Fruit fly (Drosophila melanogaster) whole organism, adult: ENCODE data around the gene CG31131.

Experiments
- CG11617 ChIP-seq: fragments of 200-800 bp; sonication (Bioruptor generic); optimal IDR thresholded peaks from 2 replicates; lab custom pipeline; 2017; ENCODE audit warnings: mild to moderate bottlenecking, missing biosample characterization, missing genetic modification reagents, missing genetic modification characterization
- CG12768 ChIP-seq: fragments of 200-800 bp; sonication (Bioruptor generic); optimal IDR thresholded peaks from 2 replicates; lab custom pipeline; 2017; ENCODE audit warnings: missing biosample characterization, missing genetic modification characterization, mild to moderate bottlenecking, moderate library complexity, missing genetic modification reagents
- CG14711 ChIP-seq: fragments of 200-800 bp; sonication (Bioruptor generic); optimal IDR thresholded peaks from 2 replicates; lab custom pipeline; 2018; ENCODE audit warnings: missing biosample characterization, mild to moderate bottlenecking, missing genetic modification characterization, moderate library complexity
- CG1620 ChIP-seq: fragments of 200-800 bp; sonication (Bioruptor generic); optimal IDR thresholded peaks from 2 replicates; lab custom pipeline; 2016; ENCODE audit warnings: missing biosample characterization, missing genetic modification characterization
- CG33017 ChIP-seq: fragments of 200-800 bp; sonication (Bioruptor generic); optimal IDR thresholded peaks from 2 replicates; lab custom pipeline; 2018; ENCODE audit warnings: missing biosample characterization, mild to moderate bottlenecking, missing genetic modification characterization, moderate library complexity
- CG5204 ChIP-seq: fragments of 200-800 bp; sonication (Bioruptor generic); optimal IDR thresholded peaks from 2 replicates; lab custom pipeline; 2016; ENCODE audit warnings: missing biosample characterization, missing genetic modification characterization
- CG7045 ChIP-seq: fragments of 200-800 bp; sonication (Bioruptor generic); optimal IDR thresholded peaks from 2 replicates; lab custom pipeline; 2017; ENCODE audit warnings: missing biosample characterization, mild to moderate bottlenecking, missing genetic modification characterization
- CG7101 ChIP-seq: fragments of 200-800 bp; sonication (Bioruptor generic); optimal IDR thresholded peaks from 2 replicates; lab custom pipeline; 2018; ENCODE audit warnings: missing biosample characterization, mild to moderate bottlenecking, missing genetic modification characterization, moderate library complexity
- Clk ChIP-seq: fragments of 200-800 bp; sonication (Bioruptor generic); optimal IDR thresholded peaks from 2 replicates; lab custom pipeline; 2017; ENCODE audit warnings: missing biosample characterization, missing genetic modification characterization
- Crg-1 ChIP-seq: fragments of 200-800 bp; sonication (Bioruptor generic); optimal IDR thresholded peaks from 2 replicates; lab custom pipeline; 2016; ENCODE audit warnings: missing biosample characterization, missing genetic modification characterization
- Hr96 ChIP-seq: fragments of 200-800 bp; sonication (Bioruptor generic); optimal IDR thresholded peaks from 2 replicates; lab custom pipeline; 2016; ENCODE audit warnings: missing biosample characterization, missing genetic modification characterization
- Mnt ChIP-seq: fragments of 200-800 bp; sonication (Bioruptor generic); optimal IDR thresholded peaks from 2 replicates; lab custom pipeline; 2016; ENCODE audit warnings: missing biosample characterization, mild to moderate bottlenecking, missing genetic modification characterization
- bab1 ChIP-seq: fragments of 200-800 bp; sonication (Bioruptor generic); optimal IDR thresholded peaks from 3 replicates; lab custom pipeline; 2019; ENCODE audit warnings: missing biosample characterization, mild to moderate bottlenecking, missing genetic modification characterization, moderate library complexity
- cic ChIP-seq: fragments of 200-800 bp; sonication (Bioruptor generic); optimal IDR thresholded peaks from 2 replicates; lab custom pipeline; 2017; ENCODE audit warnings: missing biosample characterization, mild to moderate bottlenecking, missing genetic modification characterization, moderate library complexity
- cnc ChIP-seq, 2 experiments: fragments of >200 bp; optimal IDR thresholded peaks; 2 replicates each; lab custom pipeline; 2017
- kay ChIP-seq: fragments of 200-800 bp; sonication (Bioruptor generic); peaks from one replicate; lab custom pipeline; 2016; ENCODE audit warnings: missing biosample characterization, missing genetic modification characterization, borderline replicate concordance
- ovo ChIP-seq: fragments of 200-800 bp; sonication (Bioruptor generic); optimal IDR thresholded peaks from 2 replicates; lab custom pipeline; 2016; ENCODE audit warnings: missing biosample characterization, missing genetic modification characterization
- pad ChIP-seq: fragments of 200-800 bp; sonication (Bioruptor generic); optimal IDR thresholded peaks from 3 replicates; lab custom pipeline; 2017; ENCODE audit warnings: missing biosample characterization, missing genetic modification characterization, mild to moderate bottlenecking, moderate library complexity, missing genetic modification reagents
- tj ChIP-seq: fragments of 200-800 bp; sonication (Bioruptor generic); optimal IDR thresholded peaks from 3 replicates; lab custom pipeline; 2017; ENCODE audit warnings: missing biosample characterization, mild to moderate bottlenecking, missing genetic modification characterization, moderate library complexity
- toe ChIP-seq: fragments of 200-800 bp; sonication (Bioruptor generic); optimal IDR thresholded peaks from 2 replicates; lab custom pipeline; 2016; ENCODE audit warnings: missing biosample characterization, missing genetic modification characterization

Gene CG31131

DNA sequence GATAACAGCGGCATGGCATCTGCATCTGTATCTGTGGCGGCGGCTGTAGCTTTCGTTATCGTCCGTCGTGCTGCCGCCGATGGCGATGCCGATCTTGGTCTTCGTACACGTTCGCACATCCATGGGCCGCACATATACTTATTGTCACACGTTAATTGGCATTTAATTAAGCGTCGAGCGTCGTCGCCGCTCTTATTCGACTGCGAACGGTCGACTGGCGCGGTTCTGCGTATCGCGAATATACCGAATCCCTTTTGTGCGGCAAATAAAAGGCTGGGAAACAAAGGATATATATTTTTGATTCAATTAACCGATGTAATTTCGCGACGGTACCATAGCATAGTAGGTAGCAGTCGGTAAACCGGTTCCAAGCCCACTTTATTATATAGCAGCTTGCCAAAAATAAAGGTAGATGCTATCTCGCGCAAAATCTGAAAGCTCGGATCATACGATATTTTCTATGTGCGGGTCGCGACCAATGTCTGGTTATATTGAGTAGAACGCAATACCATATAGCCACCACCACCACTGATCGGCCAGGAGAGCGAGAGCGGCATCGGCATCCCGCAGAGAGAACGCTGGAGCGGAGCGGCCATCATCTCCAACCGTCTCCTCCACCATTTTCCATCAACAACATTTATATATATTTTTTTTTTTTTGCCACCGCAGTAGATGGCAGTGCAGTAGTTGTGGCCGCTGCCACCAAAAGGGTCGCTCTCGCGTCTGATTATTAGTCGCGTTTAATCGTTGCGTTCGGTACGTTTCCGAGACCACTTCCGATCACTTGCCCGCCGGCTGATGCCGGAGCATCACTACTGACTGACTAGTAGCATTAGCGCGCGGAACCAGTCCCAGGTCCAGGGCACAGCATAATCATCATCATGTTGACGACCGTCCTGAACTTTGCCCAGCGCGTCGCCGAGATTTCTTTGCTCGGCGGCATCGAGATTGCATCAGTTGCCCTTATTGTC, 37.7 kb downstream of the CG31131 start, which contains the start of gene mino:
TSS of gene mino (plus strand) at position 192 of the 971 bp plus-strand sequence.
- TF ChIP-seq CG7045 (GFP tag; lab: Kevin White, UChicago), result peak; percentile 14
- TF ChIP-seq CG5204 (GFP tag; lab: Kevin White, UChicago), result peak; percentile 48
- TF ChIP-seq Mnt (GFP tag; lab: Kevin White, UChicago), result peak; percentile 75
- peak; percentile 87 for TF ChIP-seq kay (GFP tag; lab: Kevin White, UChicago)
- no peak for TF ChIP-seq CG7101 (tag; lab: Kevin White, UChicago)
- peak; percentile 61 for TF ChIP-seq CG11617
- peak; percentile 11 for TF ChIP-seq Hr96 (GFP tag; lab: Kevin White, UChicago)
- TF ChIP-seq pad, result peak; percentile 23
- no peak for TF ChIP-seq cnc (optimal IDR thresholded peaks at IDR 0.05; lab: Kevin White, UChicago)
- peak; percentile 76 for TF ChIP-seq toe (GFP tag; lab: Kevin White, UChicago)
- peak; percentile 43 for TF ChIP-seq Clk (GFP tag; lab: Kevin White, UChicago)
- peak; percentile 33 for TF ChIP-seq CG14711 (tag; lab: Kevin White, UChicago)
- TF ChIP-seq bab1 (GFP tag; lab: Kevin White, UChicago), result peak; percentile 45
- TF ChIP-seq CG33017 (tag; lab: Kevin White, UChicago), result no peak
- peak; percentile 73 for TF ChIP-seq cic (GFP tag; lab: Kevin White, UChicago)
- TF ChIP-seq Crg-1 (GFP tag; lab: Kevin White, UChicago), result peak; percentile 40
- TF ChIP-seq ovo (GFP tag; lab: Kevin White, UChicago), result no peak
- peak; percentile 45 for TF ChIP-seq CG12768 (GFP tag; lab: Kevin White, UChicago)
- TF ChIP-seq tj, result peak; percentile 16
- TF ChIP-seq CG1620, result no peak

DNA sequence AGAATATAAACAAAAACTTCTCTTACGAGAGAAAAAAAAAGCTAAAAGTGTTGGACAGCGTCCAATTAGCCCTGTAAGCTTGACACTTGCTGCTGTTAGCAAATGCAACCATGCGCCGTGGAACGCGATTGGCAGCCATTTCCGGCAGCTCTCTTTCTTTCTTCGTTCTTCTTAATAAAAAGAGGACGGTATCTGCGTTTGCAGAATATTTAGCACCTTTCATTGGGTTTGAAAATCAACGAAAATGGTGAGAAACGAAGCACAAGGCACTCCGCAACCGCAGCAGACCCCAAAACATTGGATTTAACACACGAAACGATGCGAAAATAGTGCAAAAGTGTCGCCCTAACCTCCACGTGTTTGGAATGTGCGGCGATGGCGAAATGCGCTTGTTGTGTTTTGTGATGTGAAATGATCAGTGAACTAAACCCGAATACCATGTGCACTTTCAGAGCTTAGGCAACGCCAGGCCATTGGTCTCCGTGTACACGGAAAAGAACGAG, 40.3 kb downstream of the CG31131 start, which contains the start of gene RpL4:
TSS of gene RpL4 (plus strand) at position 149 of the 503 bp plus-strand sequence.
- peak; percentile 84 for TF ChIP-seq CG5204 (GFP tag; lab: Kevin White, UChicago)
- peak; percentile 72 for TF ChIP-seq cic (GFP tag; lab: Kevin White, UChicago)
- TF ChIP-seq pad, result peak; percentile 75
- TF ChIP-seq CG14711 (tag; lab: Kevin White, UChicago), result peak; percentile 59
- TF ChIP-seq Clk (GFP tag; lab: Kevin White, UChicago), result peak; percentile 46
- TF ChIP-seq ovo (GFP tag; lab: Kevin White, UChicago), result peak; percentile 83
- peak; percentile 84 for TF ChIP-seq CG33017 (tag; lab: Kevin White, UChicago)
- TF ChIP-seq kay (GFP tag; lab: Kevin White, UChicago), result no peak
- TF ChIP-seq CG7045 (GFP tag; lab: Kevin White, UChicago), result peak; percentile 89
- peak; percentile 92 for TF ChIP-seq Crg-1 (GFP tag; lab: Kevin White, UChicago)
- TF ChIP-seq Mnt (GFP tag; lab: Kevin White, UChicago), result peak; percentile 93
- TF ChIP-seq toe (GFP tag; lab: Kevin White, UChicago), result peak; percentile 82
- peak; percentile 64 for TF ChIP-seq bab1 (GFP tag; lab: Kevin White, UChicago)
- peak; percentile 80 for TF ChIP-seq tj
- no peak for TF ChIP-seq cnc (optimal IDR thresholded peaks at IDR 0.05; lab: Kevin White, UChicago)
- TF ChIP-seq CG1620, result peak; percentile 91
- TF ChIP-seq CG12768 (GFP tag; lab: Kevin White, UChicago), result peak; percentile 85
- peak; percentile 91 for TF ChIP-seq Hr96 (GFP tag; lab: Kevin White, UChicago)
- peak; percentile 95 for TF ChIP-seq CG11617
- TF ChIP-seq CG7101 (tag; lab: Kevin White, UChicago), result peak; percentile 92

DNA sequence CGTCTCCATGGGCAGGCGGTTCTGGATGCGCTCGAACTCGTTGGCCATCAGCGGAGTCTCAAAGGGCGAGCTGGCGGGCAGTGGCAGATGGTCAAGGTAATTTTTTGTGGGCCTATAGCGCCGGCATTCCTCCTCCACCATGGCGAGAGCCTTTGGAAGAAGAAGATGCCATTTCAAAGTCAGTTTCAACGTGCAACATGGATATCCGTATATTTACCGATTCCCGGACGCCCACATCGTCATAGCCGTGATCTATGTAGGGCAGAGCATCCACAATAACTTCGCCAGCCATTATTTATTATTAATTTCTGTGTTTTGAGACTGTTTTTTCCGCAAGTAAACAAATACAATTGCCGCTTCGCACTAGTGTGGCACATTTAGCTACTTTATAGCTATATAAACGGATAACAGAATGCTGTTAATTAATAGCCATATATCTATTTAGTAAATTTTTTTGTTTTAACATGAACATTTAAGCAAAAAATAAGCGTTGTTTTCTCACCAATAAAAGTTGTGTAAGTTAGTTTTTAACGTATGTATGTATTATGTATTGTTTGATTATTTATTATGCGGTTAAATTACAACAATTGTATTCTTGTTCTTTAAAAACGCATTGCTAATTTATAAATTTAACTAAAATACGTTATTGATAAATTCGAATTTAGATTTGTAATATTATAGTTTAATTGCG, 40.9 kb downstream of the CG31131 start, which contains the start of gene BCAS2:
TSS of gene BCAS2 (minus strand) at position 375 of the 691 bp plus-strand sequence.
- TF ChIP-seq Crg-1 (GFP tag; lab: Kevin White, UChicago) (no peak), pad (no peak), CG7101 (tag; lab: Kevin White, UChicago) (no peak), cnc (optimal IDR thresholded peaks at IDR 0.05; lab: Kevin White, UChicago) (no peak), ovo (GFP tag; lab: Kevin White, UChicago) (no peak), tj (no peak), CG12768 (GFP tag; lab: Kevin White, UChicago) (no peak), CG33017 (tag; lab: Kevin White, UChicago) (no peak), Hr96 (GFP tag; lab: Kevin White, UChicago) (no peak), CG14711 (tag; lab: Kevin White, UChicago) (no peak), Clk (GFP tag; lab: Kevin White, UChicago) (no peak), CG1620 (no peak), CG7045 (GFP tag; lab: Kevin White, UChicago) (no peak), toe (GFP tag; lab: Kevin White, UChicago) (no peak), CG11617 (no peak), cic (GFP tag; lab: Kevin White, UChicago) (no peak)

DNA sequence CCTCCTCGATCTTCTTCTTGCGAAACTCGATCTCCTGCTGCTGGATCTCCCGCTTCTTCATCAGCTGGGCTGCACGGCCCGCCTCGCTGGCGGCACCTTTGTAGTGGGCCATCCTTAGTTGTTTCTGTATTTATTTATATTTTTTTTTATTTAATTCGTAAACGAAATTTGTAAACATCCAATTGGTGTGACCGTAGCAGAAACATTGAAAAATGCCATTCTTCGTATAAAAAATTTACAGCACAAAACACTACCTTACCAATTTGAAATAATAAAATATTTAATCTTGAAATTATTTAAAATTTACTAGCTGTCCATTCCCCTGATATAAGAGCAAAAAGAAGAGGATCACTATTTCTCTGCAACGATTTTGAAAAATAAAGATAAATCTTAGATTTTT, 42.1 kb downstream of the CG31131 start, which contains the start of gene CG12259:
TSS of gene CG12259 (minus strand) at position 207 of the 400 bp plus-strand sequence.
- TF ChIP-seq cic (GFP tag; lab: Kevin White, UChicago), result no peak
- no peak for TF ChIP-seq CG5204 (GFP tag; lab: Kevin White, UChicago)
- no peak for TF ChIP-seq CG14711 (tag; lab: Kevin White, UChicago)
- no peak for TF ChIP-seq CG7045 (GFP tag; lab: Kevin White, UChicago)
- no peak for TF ChIP-seq Clk (GFP tag; lab: Kevin White, UChicago)
- no peak for TF ChIP-seq bab1 (GFP tag; lab: Kevin White, UChicago)
- TF ChIP-seq Hr96 (GFP tag; lab: Kevin White, UChicago), result no peak
- TF ChIP-seq kay (GFP tag; lab: Kevin White, UChicago), result no peak
- TF ChIP-seq cnc (optimal IDR thresholded peaks at IDR 0.05; lab: Kevin White, UChicago), result no peak
- TF ChIP-seq tj, result no peak
- TF ChIP-seq Mnt (GFP tag; lab: Kevin White, UChicago), result no peak
- no peak for TF ChIP-seq CG12768 (GFP tag; lab: Kevin White, UChicago)
- TF ChIP-seq CG1620, result no peak
- TF ChIP-seq ovo (GFP tag; lab: Kevin White, UChicago), result no peak
